Worm (Caenorhabditis elegans): Measurements from ENCODE around the gene R10E4.11.
A peak's percentile ranks its signal among the peaks of the same experiment; 100 is the strongest.

Gene R10E4.11

DNA sequence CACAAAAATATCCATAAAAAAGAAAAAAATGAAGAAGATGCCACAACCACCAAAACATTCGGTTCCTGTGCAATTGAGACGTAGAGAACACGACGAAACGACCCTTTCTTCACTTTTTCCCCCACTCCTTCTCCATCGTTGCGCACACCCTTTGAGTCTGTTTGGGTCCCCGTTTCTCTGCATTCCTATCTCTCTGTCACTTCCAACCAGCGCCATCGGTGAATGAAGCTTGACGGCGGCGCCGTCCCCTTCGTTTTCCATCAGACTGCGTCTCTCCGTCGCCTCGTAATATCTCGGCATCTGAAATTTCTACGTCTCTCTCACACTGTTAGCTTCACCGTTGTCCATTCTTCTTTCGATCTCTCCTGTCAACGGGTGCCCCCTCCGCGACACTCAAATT lies 34.8 kb upstream of the R10E4.11 start:
- no peak for TF ChIP-seq ama-1 (optimal IDR thresholded peaks at IDR 0.05)
- no peak for TF ChIP-seq ama-1 (GFP tag; optimal IDR thresholded peaks at IDR 0.05)
- no peak for TF ChIP-seq F22D6.2 (tag; optimal IDR thresholded peaks at IDR 0.05)
- peak; percentile 59; the same call in 1 of the 2 replicates for TF ChIP-seq hmg-1.2 (GFP tag; IDR thresholded peaks at IDR 0.05)
- peak in 1 of 3 experiments; percentile 28 for TF ChIP-seq lin-35 (GFP tag; optimal IDR thresholded peaks at IDR 0.05)
- TF ChIP-seq cebp-1 (GFP tag; IDR thresholded peaks at IDR 0.05) = no peak
- TF ChIP-seq cebp-1 (tag; optimal IDR thresholded peaks at IDR 0.05) = peak; percentile 34
- no peak for TF ChIP-seq dox-1 (GFP tag; IDR thresholded peaks at IDR 0.05)
- peak; percentile 26 for TF ChIP-seq lin-40 (tag; optimal IDR thresholded peaks at IDR 0.05)
- no peak for TF ChIP-seq cebp-2 (GFP tag; IDR thresholded peaks at IDR 0.05)
- TF ChIP-seq pha-4 (tag; optimal IDR thresholded peaks at IDR 0.05) = no peak
- no peak for TF ChIP-seq hlh-12 (tag; optimal IDR thresholded peaks at IDR 0.05)
- TF ChIP-seq egrh-3 (GFP tag; IDR thresholded peaks at IDR 0.05) = no peak
- no peak for TF ChIP-seq madf-6 (GFP tag; IDR thresholded peaks at IDR 0.05)
- no peak for TF ChIP-seq gei-17 (GFP tag; optimal IDR thresholded peaks at IDR 0.05)
- no peak for TF ChIP-seq mes-4 (tag; optimal IDR thresholded peaks at IDR 0.05)
- no peak for TF ChIP-seq T07F8.4 (tag; optimal IDR thresholded peaks at IDR 0.05)
- no peak for TF ChIP-seq mxl-1 (tag; optimal IDR thresholded peaks at IDR 0.05)
- no peak for TF ChIP-seq bed-2 (GFP tag; IDR thresholded peaks at IDR 0.05)
- TF ChIP-seq akir-1 (GFP tag; optimal IDR thresholded peaks at IDR 0.05) = no peak
- TF ChIP-seq ztf-28 (GFP tag; IDR thresholded peaks at IDR 0.05) = no peak
- TF ChIP-seq let-526 (GFP tag; IDR thresholded peaks at IDR 0.05) = no peak
- no peak for TF ChIP-seq nfya-2 (GFP tag; IDR thresholded peaks at IDR 0.05)
- TF ChIP-seq snpc-1.3 (tag; optimal IDR thresholded peaks at IDR 0.05; ENCODE audit: insufficient read depth) = no peak
- TF ChIP-seq madf-3 (GFP tag; IDR thresholded peaks at IDR 0.05) = no peak
- no peak for TF ChIP-seq nfyb-1 (GFP tag; IDR thresholded peaks at IDR 0.05)
- TF ChIP-seq zfh-2 (GFP tag; conservative IDR thresholded peaks at IDR 0.05) = peak; percentile 87

DNA sequence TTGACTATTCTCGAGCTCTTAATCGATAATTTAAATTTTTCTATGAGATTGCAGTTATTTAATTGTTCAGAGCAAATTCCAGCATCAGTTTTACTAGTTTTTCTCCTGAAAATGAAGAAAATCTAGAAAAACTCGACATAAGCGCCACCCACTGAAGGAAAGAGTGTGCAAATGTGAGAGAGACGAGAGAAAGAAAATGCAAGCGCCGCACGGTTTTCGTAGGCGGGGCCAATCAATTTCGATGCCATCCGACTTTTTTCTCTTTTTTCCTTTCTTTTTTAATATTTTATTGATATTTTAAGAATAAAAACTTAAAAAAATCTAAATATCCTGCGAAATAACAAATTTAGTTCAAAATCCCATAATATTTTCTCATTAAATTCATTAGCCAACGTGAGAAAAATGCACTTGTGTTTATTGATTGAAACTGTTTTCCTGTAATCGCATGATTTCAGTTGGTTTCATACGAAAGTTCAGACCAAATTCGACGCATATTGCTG lies 31.8 kb upstream of the R10E4.11 start, which contains the start of gene cdk-12:
cdk-12 (plus strand) TSS at position 450 of the 500 bp plus-strand sequence.
- TF ChIP-seq rcor-1 (GFP tag; IDR thresholded peaks at IDR 0.05) (no peak), him-1 (tag; optimal IDR thresholded peaks at IDR 0.05) (no peak), akir-1 (GFP tag; optimal IDR thresholded peaks at IDR 0.05) (no peak), T26A5.8 (tag; optimal IDR thresholded peaks at IDR 0.05) (no peak), efl-1 (GFP tag; optimal IDR thresholded peaks at IDR 0.05) (no peak), snpc-1.3 (tag; optimal IDR thresholded peaks at IDR 0.05; ENCODE audit: insufficient read depth) (peak; percentile 60), die-1 (tag; optimal IDR thresholded peaks at IDR 0.05) (no peak), snpc-1.1 (tag; optimal IDR thresholded peaks at IDR 0.05; ENCODE audit: insufficient read depth) (no peak), attf-6 (GFP tag; IDR thresholded peaks at IDR 0.05) (no peak), hlh-12 (tag; optimal IDR thresholded peaks at IDR 0.05) (no peak), dpff-1 (tag; optimal IDR thresholded peaks at IDR 0.05) (no peak), mel-28 (tag; optimal IDR thresholded peaks at IDR 0.05; ENCODE audit: borderline replicate concordance) (no peak), hrde-1 (tag; optimal IDR thresholded peaks at IDR 0.05; ENCODE audit: borderline replicate concordance) (no peak), egrh-3 (GFP tag; IDR thresholded peaks at IDR 0.05) (no peak), nhr-27 (tag; optimal IDR thresholded peaks at IDR 0.05) (no peak), ZK185.1 (tag; optimal IDR thresholded peaks at IDR 0.05; ENCODE audit: poor library complexity, severe bottlenecking) (no peak), Y95B8A.8 (GFP tag; IDR thresholded peaks at IDR 0.05) (no peak), ztf-3 (GFP tag; optimal IDR thresholded peaks at IDR 0.05) (no peak), hmg-1.2 (GFP tag; IDR thresholded peaks at IDR 0.05) (peak; percentile 93), dox-1 (GFP tag; IDR thresholded peaks at IDR 0.05) (peak; percentile 37; the same call in 1 of the 2 replicates), mes-4 (tag; optimal IDR thresholded peaks at IDR 0.05) (no peak), aptf-3 (GFP tag; IDR thresholded peaks at IDR 0.05) (no peak), T07F8.4 (tag; optimal IDR thresholded peaks at IDR 0.05) (no peak), sea-2 (GFP tag; IDR thresholded peaks at IDR 0.05) (no peak), egl-18 (GFP tag; IDR thresholded peaks at IDR 0.05) (no peak), mxl-1 (tag; optimal IDR thresholded peaks at IDR 0.05) (no peak), ztf-22 (GFP tag; optimal IDR thresholded peaks at IDR 0.05) (no peak), ama-1 (optimal IDR thresholded peaks at IDR 0.05) (no peak), ama-1 (GFP tag; optimal IDR thresholded peaks at IDR 0.05) (no peak), somi-1 (GFP tag; optimal IDR thresholded peaks at IDR 0.05) (no peak), pha-4 (tag; optimal IDR thresholded peaks at IDR 0.05) (no peak), nfyb-1 (GFP tag; IDR thresholded peaks at IDR 0.05) (no peak), sdz-38 (tag; optimal IDR thresholded peaks at IDR 0.05) (no peak)

All from whole organism, young adult.